Worm (Caenorhabditis elegans) whole organism, L4 larva: Measurements from ENCODE around the gene F41E6.12.
A peak's percentile ranks its signal among the peaks of the same experiment; 100 is the strongest.

ENCODE experiments used
- D1046.2 ChIP-seq: fragments of 200-800 bp; sonication (Bioruptor generic); IDR thresholded peaks from 2 replicates; pipeline ENCODE4 v1.3.6; 2022; ENCODE audit warnings: missing genetic modification characterization, missing compliant biosample characterization
- F26F4.8 ChIP-seq: fragments of 200-800 bp; sonication (Bioruptor generic); conservative IDR thresholded peaks from 2 replicates; pipeline ENCODE4 v1.3.6; 2022; ENCODE audit warnings: missing genetic modification characterization, missing compliant biosample characterization
- F37D6.2 ChIP-seq: sonication (generic microtip); optimal IDR thresholded peaks from 2 replicates; lab custom pipeline; 2016; ENCODE audit warnings: mild to moderate bottlenecking, missing genetic modification characterization, missing compliant biosample characterization
- F44E2.7 ChIP-seq: fragments of 200-800 bp; sonication (Bioruptor generic); IDR thresholded peaks from 2 replicates; pipeline ENCODE4 v2.1.2; 2022; ENCODE audit warnings: missing genetic modification characterization, missing compliant biosample characterization
- T20F7.1 ChIP-seq: fragments of 200-800 bp; sonication (Bioruptor generic); optimal IDR thresholded peaks from 2 replicates; lab custom pipeline; 2018; ENCODE audit warnings: mild to moderate bottlenecking, missing genetic modification characterization, missing compliant biosample characterization
- Y48G9A.11 ChIP-seq: fragments of 200-800 bp; sonication (Bioruptor generic); IDR thresholded peaks from 2 replicates; pipeline ENCODE4 v1.3.6; 2022; ENCODE audit warnings: missing genetic modification reagents, missing genetic modification characterization, missing compliant biosample characterization
- Y5F2A.4 ChIP-seq: fragments of 200-800 bp; sonication (Bioruptor generic); optimal IDR thresholded peaks from 2 replicates; lab custom pipeline; 2018; ENCODE audit warnings: mild to moderate bottlenecking, missing genetic modification characterization, missing compliant biosample characterization
- Y75B8A.6 ChIP-seq: fragments of 200-800 bp; sonication (Bioruptor generic); IDR thresholded peaks from 2 replicates; pipeline ENCODE4 v1.3.6; 2022; ENCODE audit warnings: missing genetic modification reagents, missing genetic modification characterization, missing compliant biosample characterization
- ZK337.2 ChIP-seq: fragments of 200-800 bp; sonication (Bioruptor generic); IDR thresholded peaks from 2 replicates; pipeline ENCODE4 v1.3.6; 2022; ENCODE audit warnings: missing genetic modification reagents, missing genetic modification characterization, missing compliant biosample characterization
- ZK546.5 ChIP-seq, 2 experiments: sonication (generic microtip); optimal IDR thresholded peaks; 2 replicates each; lab custom pipeline; 2017; ENCODE audit warnings: missing biosample characterization in 2 of 2, missing genetic modification characterization in 2 of 2
- aha-1 ChIP-seq: fragments of 150-350 bp; peaks from one replicate; lab custom pipeline; 2014; ENCODE audit warnings: missing biosample characterization, missing genetic modification characterization
- ama-1 ChIP-seq: fragments of 150-350 bp; optimal IDR thresholded peaks from 2 replicates; lab custom pipeline; 2014; ENCODE audit warnings: inconsistent platforms, mixed read lengths
- attf-4 ChIP-seq: sonication (generic microtip); optimal IDR thresholded peaks from 3 replicates; lab custom pipeline; 2017; ENCODE audit warnings: missing biosample characterization, missing genetic modification characterization
- ceh-62 ChIP-seq: sonication (generic microtip); optimal IDR thresholded peaks from 2 replicates; lab custom pipeline; 2017; ENCODE audit warnings: missing biosample characterization, missing genetic modification characterization
- ctbp-1 ChIP-seq: fragments of 200-800 bp; sonication (Bioruptor generic); IDR thresholded peaks from 2 replicates; pipeline ENCODE4 v1.3.6; 2022; ENCODE audit warnings: missing genetic modification reagents, missing genetic modification characterization, missing compliant biosample characterization
- dmd-6 ChIP-seq: fragments of 200-800 bp; sonication (Bioruptor generic); IDR thresholded peaks from 2 replicates; pipeline ENCODE4 v1.3.6; 2022; ENCODE audit warnings: missing genetic modification reagents, missing genetic modification characterization, missing compliant biosample characterization
- dpl-1 ChIP-seq: fragments of 150-350 bp; optimal IDR thresholded peaks from 2 replicates; lab custom pipeline; 2014; ENCODE audit warnings: missing biosample characterization, missing genetic modification reagents, missing genetic modification characterization
- duxl-1 ChIP-seq: sonication (generic microtip); optimal IDR thresholded peaks from 2 replicates; lab custom pipeline; 2016; ENCODE audit warnings: mild to moderate bottlenecking, missing genetic modification characterization, moderate library complexity, missing compliant biosample characterization; ENCODE audit not compliant: poor library complexity
- egl-27 ChIP-seq: sonication (generic microtip); optimal IDR thresholded peaks from 3 replicates; lab custom pipeline; 2017; ENCODE audit warnings: missing biosample characterization, missing genetic modification reagents, missing genetic modification characterization
- fkh-10 ChIP-seq: fragments of 150-350 bp; optimal IDR thresholded peaks from 2 replicates; lab custom pipeline; 2014; ENCODE audit warnings: missing biosample characterization, missing genetic modification reagents, missing genetic modification characterization
- hif-1 ChIP-seq, 2 experiments: sonication (generic microtip); optimal IDR thresholded peaks; 2 replicates each; lab custom pipeline; 2016 to 2017; ENCODE audit warnings: missing compliant biosample characterization in 2 of 2, missing genetic modification characterization in 2 of 2, missing genetic modification reagents in 2 of 2, missing genotype in 2 of 2, mild to moderate bottlenecking in 1 of 2
- hlh-11 ChIP-seq: fragments of 200-800 bp; sonication (Bioruptor generic); optimal IDR thresholded peaks from 2 replicates; lab custom pipeline; 2018; ENCODE audit warnings: mild to moderate bottlenecking, missing genetic modification characterization, missing compliant biosample characterization
- hlh-30 ChIP-seq: sonication (generic microtip); optimal IDR thresholded peaks from 2 replicates; lab custom pipeline; 2017; ENCODE audit warnings: antibody characterized with exemption, mild to moderate bottlenecking, missing genetic modification characterization, missing compliant biosample characterization; ENCODE audit not compliant: insufficient read depth
- hmg-1.1 ChIP-seq: fragments of 200-800 bp; sonication (Bioruptor generic); IDR thresholded peaks from 2 replicates; pipeline ENCODE4 v1.3.6; 2022; ENCODE audit warnings: missing genetic modification reagents, missing genetic modification characterization, missing compliant biosample characterization
- lin-13 ChIP-seq: fragments of 150-350 bp; optimal IDR thresholded peaks from 2 replicates; lab custom pipeline; 2014; ENCODE audit warnings: missing biosample characterization, missing genetic modification reagents, missing genetic modification characterization
- lsy-2 ChIP-seq, 2 experiments: fragments of 150-350 bp in 1 of 2; sonication (generic microtip) in 1 of 2; optimal IDR thresholded peaks; 2 replicates each; lab custom pipeline; 2014 to 2017; ENCODE audit warnings: missing biosample characterization in 2 of 2, missing genetic modification characterization in 2 of 2
- madf-9 ChIP-seq: fragments of 200-800 bp; sonication (Bioruptor generic); conservative IDR thresholded peaks from 2 replicates; pipeline ENCODE4 v1.3.6; 2022; ENCODE audit warnings: missing genetic modification reagents, missing genetic modification characterization, missing compliant biosample characterization
- mdl-1 ChIP-seq, 2 experiments: fragments of 150-350 bp in 1 of 2; sonication (generic microtip) in 1 of 2; optimal IDR thresholded peaks; 2 replicates each; lab custom pipeline; 2014 to 2017; ENCODE audit warnings: missing biosample characterization in 2 of 2, missing genetic modification characterization in 2 of 2
- mep-1 ChIP-seq: fragments of 150-350 bp; sonication (generic microtip); optimal IDR thresholded peaks from 3 replicates; lab custom pipeline; 2014; ENCODE audit warnings: missing biosample characterization, missing genetic modification characterization
- mxl-2 ChIP-seq: fragments of 200-800 bp; sonication (Bioruptor generic); conservative IDR thresholded peaks from 2 replicates; pipeline ENCODE4 v1.3.6; 2022; ENCODE audit warnings: missing genetic modification reagents, missing genetic modification characterization, missing compliant biosample characterization
- mxl-3 ChIP-seq: fragments of 200-800 bp; sonication (Bioruptor generic); optimal IDR thresholded peaks from 2 replicates; lab custom pipeline; 2018; ENCODE audit warnings: mild to moderate bottlenecking, missing genetic modification characterization, missing compliant biosample characterization
- nhr-10 ChIP-seq: fragments of 150-350 bp; optimal IDR thresholded peaks from 2 replicates; lab custom pipeline; 2014; ENCODE audit warnings: missing biosample characterization, missing genetic modification characterization
- nhr-102 ChIP-seq: sonication (generic microtip); optimal IDR thresholded peaks from 2 replicates; lab custom pipeline; 2016; ENCODE audit warnings: mild to moderate bottlenecking, missing genetic modification characterization, moderate library complexity, missing compliant biosample characterization
- nhr-111 ChIP-seq: fragments of 200-800 bp; sonication (Bioruptor generic); optimal IDR thresholded peaks from 2 replicates; lab custom pipeline; 2018; ENCODE audit warnings: mild to moderate bottlenecking, missing genetic modification characterization, missing compliant biosample characterization
- nhr-237 ChIP-seq: sonication (generic microtip); optimal IDR thresholded peaks from 2 replicates; lab custom pipeline; 2017; ENCODE audit warnings: missing biosample characterization, missing genetic modification characterization
- nhr-25 ChIP-seq: sonication (generic microtip); optimal IDR thresholded peaks from 2 replicates; lab custom pipeline; 2017; ENCODE audit warnings: missing genetic modification characterization, mild to moderate bottlenecking, missing compliant biosample characterization, antibody characterized with exemption, moderate library complexity, borderline replicate concordance; ENCODE audit not compliant: insufficient read depth
- nhr-41 ChIP-seq: fragments of 200-800 bp; sonication (Bioruptor generic); IDR thresholded peaks from 2 replicates; pipeline ENCODE4 v1.3.6; 2022; ENCODE audit warnings: missing genetic modification reagents, missing genetic modification characterization, missing compliant biosample characterization
- nhr-48 ChIP-seq: sonication (generic microtip); optimal IDR thresholded peaks from 2 replicates; lab custom pipeline; 2016; ENCODE audit warnings: mild to moderate bottlenecking, missing genetic modification characterization, missing compliant biosample characterization
- nhr-6 ChIP-seq: fragments of 150-350 bp; optimal IDR thresholded peaks from 2 replicates; lab custom pipeline; 2014; ENCODE audit warnings: missing biosample characterization, missing genetic modification characterization
- pqm-1 ChIP-seq: sonication (generic microtip); optimal IDR thresholded peaks from 2 replicates; lab custom pipeline; 2017; ENCODE audit warnings: missing biosample characterization, missing genetic modification characterization
- saeg-2 ChIP-seq: fragments of 200-800 bp; sonication (Bioruptor generic); IDR thresholded peaks from 2 replicates; pipeline ENCODE4 v1.3.6; 2022; ENCODE audit warnings: missing genetic modification reagents, missing genetic modification characterization, missing compliant biosample characterization
- sdz-12 ChIP-seq: fragments of 200-800 bp; sonication (Bioruptor generic); optimal IDR thresholded peaks from 2 replicates; lab custom pipeline; 2018; ENCODE audit warnings: mild to moderate bottlenecking, missing genetic modification characterization, missing compliant biosample characterization
- snpc-1.2 ChIP-seq: fragments of 200-800 bp; sonication (Bioruptor generic); IDR thresholded peaks from 2 replicates; pipeline ENCODE4 v1.3.6; 2022; ENCODE audit warnings: missing genetic modification reagents, missing genetic modification characterization, missing compliant biosample characterization
- snpc-4 ChIP-seq: fragments of 150-350 bp; optimal IDR thresholded peaks from 2 replicates; lab custom pipeline; 2014; ENCODE audit warnings: missing biosample characterization, missing genetic modification characterization
- spr-1 ChIP-seq: sonication (generic microtip); optimal IDR thresholded peaks from 2 replicates; lab custom pipeline; 2016; ENCODE audit warnings: mild to moderate bottlenecking, missing genetic modification characterization, missing compliant biosample characterization
- spr-3 ChIP-seq: fragments of 200-800 bp; sonication (Bioruptor generic); optimal IDR thresholded peaks from 2 replicates; lab custom pipeline; 2018; ENCODE audit warnings: mild to moderate bottlenecking, missing genetic modification characterization, missing compliant biosample characterization
- tra-1 ChIP-seq: fragments of 200-800 bp; sonication (Bioruptor generic); IDR thresholded peaks from 2 replicates; pipeline ENCODE4 v1.3.6; 2022; ENCODE audit warnings: missing genetic modification reagents, missing genetic modification characterization, missing compliant biosample characterization
- zip-11 ChIP-seq: fragments of 200-800 bp; sonication (Bioruptor generic); IDR thresholded peaks from 2 replicates; pipeline ENCODE4 v1.3.6; 2022; ENCODE audit warnings: missing genetic modification characterization, missing compliant biosample characterization
- zip-2 ChIP-seq: fragments of 150-350 bp; optimal IDR thresholded peaks from 2 replicates; lab custom pipeline; 2014; ENCODE audit warnings: missing biosample characterization, missing genetic modification characterization

Gene F41E6.12

ce11 chrV:8662056-8663006 lies 33.4 kb upstream of the F41E6.12 start:
- TF ChIP-seq hlh-11 (tag; lab: Kevin White, UChicago) (peak; percentile 69), zip-11 (GFP tag; lab: Robert Waterston, UW) (no peak), egl-27 (no peak), mdl-1 (tag; optimal IDR thresholded peaks at IDR 0.05; lab: Kevin White, UChicago) (peak in 1 of 2 experiments; percentile 14), fkh-10 (GFP tag; lab: Kevin White, UChicago) (no peak), sdz-12 (GFP tag; lab: Kevin White, UChicago) (no peak), nhr-237 (tag; lab: Kevin White, UChicago) (no peak), attf-4 (no peak), hmg-1.1 (GFP tag; lab: Robert Waterston, UW) (no peak), hif-1 (tag; optimal IDR thresholded peaks at IDR 0.05; lab: Kevin White, UChicago) (no peak), mep-1 (tag; lab: Kevin White, UChicago) (peak; percentile 53), dpl-1 (GFP tag; lab: Kevin White, UChicago) (no peak), ceh-62 (tag; lab: Kevin White, UChicago) (no peak), Y75B8A.6 (GFP tag; lab: Robert Waterston, UW) (no peak), hlh-30 (tag; lab: Kevin White, UChicago) (peak; percentile 49), Y5F2A.4 (GFP tag; lab: Kevin White, UChicago) (no peak), nhr-10 (tag; lab: Kevin White, UChicago) (no peak), snpc-4 (tag; lab: Kevin White, UChicago) (no peak), F44E2.7 (GFP tag; lab: Robert Waterston, UW) (no peak), mxl-2 (GFP tag; lab: Robert Waterston, UW) (no peak), ama-1 (no peak), nhr-111 (GFP tag; lab: Kevin White, UChicago) (no peak), nhr-102 (tag; lab: Kevin White, UChicago) (no peak), Y48G9A.11 (GFP tag; lab: Robert Waterston, UW) (no peak), aha-1 (tag; lab: Kevin White, UChicago) (peak; percentile 51), snpc-1.2 (no peak), lin-13 (GFP tag; lab: Kevin White, UChicago) (no peak), spr-1 (tag; lab: Kevin White, UChicago) (no peak), T20F7.1 (no peak), nhr-6 (tag; lab: Kevin White, UChicago) (no peak), lsy-2 (tag; optimal IDR thresholded peaks at IDR 0.05; lab: Kevin White, UChicago) (peak in 1 of 2 experiments; percentile 17), nhr-48 (tag; lab: Kevin White, UChicago) (no peak), pqm-1 (tag; lab: Kevin White, UChicago) (peak; percentile 81), duxl-1 (tag; lab: Kevin White, UChicago) (no peak), D1046.2 (GFP tag; lab: Robert Waterston, UW) (no peak), nhr-25 (tag; lab: Kevin White, UChicago) (peak; percentile 61), ZK546.5 (tag; optimal IDR thresholded peaks at IDR 0.05; lab: Kevin White, UChicago) (no peak), tra-1 (GFP tag; lab: Robert Waterston, UW) (peak; percentile 61), madf-9 (GFP tag; lab: Robert Waterston, UW) (no peak), mxl-3 (GFP tag; lab: Kevin White, UChicago) (peak; percentile 60), F37D6.2 (tag; lab: Kevin White, UChicago) (no peak), saeg-2 (GFP tag; lab: Robert Waterston, UW) (0 out of 2 replicates have a peak, but pooled peaks have one; percentile 25), zip-2 (tag; lab: Kevin White, UChicago) (no peak), nhr-41 (GFP tag; lab: Robert Waterston, UW) (no peak), ZK337.2 (no peak), dmd-6 (GFP tag; lab: Robert Waterston, UW) (peak; percentile 46), spr-3 (no peak), F26F4.8 (GFP tag; lab: Robert Waterston, UW) (no peak), ctbp-1 (GFP tag; lab: Robert Waterston, UW) (no peak)
